Fruit fly (Drosophila melanogaster) Kc167 (cell line): ENCODE data around the gene ft.

Experiments used
- Sin3A ChIP-seq: fragments of >200 bp; optimal IDR thresholded peaks from 2 replicates; lab custom pipeline; 2018; ENCODE audit warnings: missing external identifiers
- h ChIP-seq: fragments of >200 bp; optimal IDR thresholded peaks from 3 replicates; lab custom pipeline; 2018; ENCODE audit warnings: missing external identifiers
- psq ChIP-seq: fragments of >200 bp; optimal IDR thresholded peaks from 2 replicates; lab custom pipeline; 2017; ENCODE audit warnings: missing external identifiers
- ttk ChIP-seq: sonication (Bioruptor generic); optimal IDR thresholded peaks from 2 replicates; lab custom pipeline; 2017; ENCODE audit warnings: missing external identifiers

DNA sequence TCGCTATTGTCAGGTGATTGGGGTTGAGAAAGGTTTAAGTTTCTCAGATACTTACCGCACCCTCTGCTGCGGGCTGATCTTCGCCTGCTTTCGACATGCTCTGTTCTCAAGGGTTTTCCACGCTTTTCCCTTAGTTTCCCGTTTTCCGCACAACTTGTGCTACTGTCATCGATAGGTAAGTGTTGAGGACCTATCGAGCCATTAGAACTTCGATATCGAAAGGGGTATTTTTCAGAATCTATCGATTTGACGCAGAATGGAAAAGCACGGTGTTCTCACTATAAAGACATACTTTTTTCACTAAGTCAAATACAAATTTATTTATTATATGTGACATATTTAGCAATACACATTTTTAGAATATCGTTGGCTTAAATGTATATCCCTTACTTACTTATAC is 5.2 kb upstream of the ft start, which contains the start of gene CG3702:
- no peak for TF ChIP-seq h (lab: Kevin White, UChicago)
- TF ChIP-seq Sin3A (lab: Kevin White, UChicago), result no peak
- no peak for TF ChIP-seq ttk (lab: Kevin White, UChicago)
- TF ChIP-seq psq (lab: Kevin White, UChicago), result no peak
